Worm (Caenorhabditis elegans): ENCODE measurements around the gene mrps-11.

- no peak for TF ChIP-seq fkh-10 (GFP tag; optimal IDR thresholded peaks at IDR 0.05)
- TF ChIP-seq ztf-11 (tag; optimal IDR thresholded peaks at IDR 0.05): no peak
- TF ChIP-seq ama-1 (optimal IDR thresholded peaks at IDR 0.05): no peak
- TF ChIP-seq pha-4 (tag; optimal IDR thresholded peaks at IDR 0.05): no peak
- TF ChIP-seq snpc-4 (tag; optimal IDR thresholded peaks at IDR 0.05): no peak
- no peak for TF ChIP-seq ZK546.5 (tag; optimal IDR thresholded peaks at IDR 0.05)
- TF ChIP-seq mml-1 (tag; optimal IDR thresholded peaks at IDR 0.05): no peak
- no peak for TF ChIP-seq egl-5 (tag; optimal IDR thresholded peaks at IDR 0.05)
- no peak for TF ChIP-seq daf-12 (tag; optimal IDR thresholded peaks at IDR 0.05)
- TF ChIP-seq zag-1 (tag; optimal IDR thresholded peaks at IDR 0.05): no peak
- TF ChIP-seq ceh-28 (tag; optimal IDR thresholded peaks at IDR 0.05): no peak
These were observed 17.3 kb downstream of the mrps-11 start for ce11 chrV:12477139-12477538.
